Worm (Caenorhabditis elegans): ENCODE results near the gene C17H12.37.
A peak's percentile ranks its signal among the peaks of the same experiment; 100 is the strongest.

C17H12.37 gene

DNA sequence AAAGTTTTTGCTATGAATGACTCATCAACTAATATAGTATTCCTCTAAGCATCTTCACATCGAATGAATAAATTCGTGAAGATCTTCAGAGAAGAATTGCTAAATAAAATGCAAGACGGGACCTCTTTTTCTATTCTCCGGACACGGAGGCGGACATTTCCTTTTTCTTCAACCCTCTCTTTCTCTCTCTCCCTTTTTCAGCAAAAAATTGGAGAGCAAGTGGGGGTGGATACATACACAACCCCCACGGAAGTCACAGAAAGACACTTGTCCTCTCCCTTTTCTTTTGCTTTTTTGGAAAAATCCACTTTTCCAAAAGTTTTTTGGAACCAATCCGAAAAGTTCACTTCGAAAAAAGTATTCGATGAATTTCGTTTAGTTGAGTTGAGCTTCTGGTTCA lies 29.8 kb downstream of the C17H12.37 start:
- TF ChIP-seq unc-42 (tag; optimal IDR thresholded peaks at IDR 0.05): peak; percentile 23
- no peak for TF ChIP-seq nhr-11 (tag; optimal IDR thresholded peaks at IDR 0.05)

DNA sequence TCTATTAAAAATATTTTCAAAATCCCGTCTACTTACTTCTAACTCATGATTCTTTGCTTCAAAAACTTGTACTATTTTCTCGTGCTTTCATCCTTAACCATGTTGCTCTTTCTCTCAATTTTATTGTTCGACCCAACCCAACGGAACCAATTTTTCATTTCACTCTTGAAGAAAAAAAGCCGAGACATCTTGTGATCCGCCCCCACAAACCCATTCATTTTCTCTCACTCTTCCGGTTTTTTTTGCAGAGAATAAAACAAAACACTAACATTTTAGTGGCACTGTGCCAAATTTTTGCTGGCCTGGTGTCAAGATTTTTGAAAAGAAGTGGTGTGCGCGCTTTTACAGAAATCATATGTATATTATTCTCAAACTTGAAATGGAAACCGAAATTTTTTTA lies 31.9 kb downstream of the C17H12.37 start:
- no peak for TF ChIP-seq unc-42 (tag; optimal IDR thresholded peaks at IDR 0.05)
- no peak for TF ChIP-seq C08G9.2 (tag; optimal IDR thresholded peaks at IDR 0.05)
- TF ChIP-seq fax-1 (tag; optimal IDR thresholded peaks at IDR 0.05): no peak
- TF ChIP-seq tbx-7 (tag; optimal IDR thresholded peaks at IDR 0.05): no peak
- no peak for TF ChIP-seq hlh-6 (tag; optimal IDR thresholded peaks at IDR 0.05)
- no peak for TF ChIP-seq ahr-1 (tag; optimal IDR thresholded peaks at IDR 0.05)
- no peak for TF ChIP-seq eyg-1 (tag; optimal IDR thresholded peaks at IDR 0.05)
- TF ChIP-seq T23F11.4 (GFP tag; optimal IDR thresholded peaks at IDR 0.05): no peak
- no peak for TF ChIP-seq rnt-1 (tag; optimal IDR thresholded peaks at IDR 0.05)
- no peak for TF ChIP-seq fkh-6 (tag; optimal IDR thresholded peaks at IDR 0.05)
- no peak for TF ChIP-seq odd-2 (tag; optimal IDR thresholded peaks at IDR 0.05)
- TF ChIP-seq ceh-31 (tag; optimal IDR thresholded peaks at IDR 0.05): no peak
- TF ChIP-seq ceh-19 (GFP tag; optimal IDR thresholded peaks at IDR 0.05): no peak
- TF ChIP-seq ceh-22 (tag; optimal IDR thresholded peaks at IDR 0.05): no peak
- no peak for TF ChIP-seq sox-4 (tag; optimal IDR thresholded peaks at IDR 0.05)
- TF ChIP-seq unc-55 (GFP tag; optimal IDR thresholded peaks at IDR 0.05): no peak
- TF ChIP-seq lim-6 (tag; optimal IDR thresholded peaks at IDR 0.05): no peak
- no peak for TF ChIP-seq hlh-8 (tag; optimal IDR thresholded peaks at IDR 0.05)
- TF ChIP-seq dve-1 (tag; optimal IDR thresholded peaks at IDR 0.05): no peak
- no peak for TF ChIP-seq pax-1 (tag; optimal IDR thresholded peaks at IDR 0.05)

DNA sequence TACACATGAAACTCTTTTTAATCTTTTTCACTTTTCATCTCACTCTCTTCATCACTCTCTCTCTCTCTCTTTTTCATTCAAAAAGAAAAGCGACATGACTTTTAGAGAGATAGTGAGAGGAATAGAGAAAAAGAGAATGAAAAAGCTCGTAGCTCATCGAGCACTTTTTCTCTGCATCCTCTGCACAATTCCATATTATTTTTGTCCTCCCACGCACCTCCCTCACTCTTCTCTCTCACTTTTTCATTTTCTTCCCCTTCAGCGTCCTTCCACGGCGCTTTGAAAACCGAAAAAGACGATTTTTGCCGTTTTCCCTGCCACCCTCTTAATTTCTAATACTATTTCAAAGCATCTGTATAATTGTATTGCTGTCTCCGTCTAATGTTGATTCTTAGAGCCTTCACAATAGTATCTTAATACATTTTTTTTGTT lies 34.2 kb downstream of the C17H12.37 start:
- TF ChIP-seq elt-2 (tag; optimal IDR thresholded peaks at IDR 0.05) (peak; percentile 8), nfya-1 (tag; optimal IDR thresholded peaks at IDR 0.05) (peak; percentile 52), gmeb-2 (tag; optimal IDR thresholded peaks at IDR 0.05) (no peak), ceh-31 (tag; optimal IDR thresholded peaks at IDR 0.05) (peak; percentile 64), eyg-1 (tag; optimal IDR thresholded peaks at IDR 0.05) (no peak), dve-1 (tag; optimal IDR thresholded peaks at IDR 0.05) (peak; percentile 30), pax-1 (tag; optimal IDR thresholded peaks at IDR 0.05) (peak; percentile 55), ceh-14 (tag; optimal IDR thresholded peaks at IDR 0.05) (peak; percentile 50), pqm-1 (tag; optimal IDR thresholded peaks at IDR 0.05) (no peak), nhr-11 (tag; optimal IDR thresholded peaks at IDR 0.05) (no peak), tbx-2 (tag; optimal IDR thresholded peaks at IDR 0.05) (peak; percentile 58), C38D4.7 (GFP tag; optimal IDR thresholded peaks at IDR 0.05) (no peak), ceh-30 (tag; optimal IDR thresholded peaks at IDR 0.05) (no peak), madf-2 (tag; optimal IDR thresholded peaks at IDR 0.05) (no peak), ceh-34 (tag; optimal IDR thresholded peaks at IDR 0.05) (peak; percentile 29), ceh-24 (tag; optimal IDR thresholded peaks at IDR 0.05) (no peak), unc-55 (GFP tag; optimal IDR thresholded peaks at IDR 0.05) (peak; percentile 85), syd-9 (tag; optimal IDR thresholded peaks at IDR 0.05) (no peak), ets-4 (tag; optimal IDR thresholded peaks at IDR 0.05) (no peak), K02D7.2 (tag; optimal IDR thresholded peaks at IDR 0.05) (no peak), lim-6 (tag; optimal IDR thresholded peaks at IDR 0.05) (peak; percentile 32), unc-42 (tag; optimal IDR thresholded peaks at IDR 0.05) (peak; percentile 64), zip-5 (tag; optimal IDR thresholded peaks at IDR 0.05) (no peak), ceh-18 (tag; optimal IDR thresholded peaks at IDR 0.05) (peak; percentile 83), T23F11.4 (GFP tag; optimal IDR thresholded peaks at IDR 0.05) (no peak)

DNA sequence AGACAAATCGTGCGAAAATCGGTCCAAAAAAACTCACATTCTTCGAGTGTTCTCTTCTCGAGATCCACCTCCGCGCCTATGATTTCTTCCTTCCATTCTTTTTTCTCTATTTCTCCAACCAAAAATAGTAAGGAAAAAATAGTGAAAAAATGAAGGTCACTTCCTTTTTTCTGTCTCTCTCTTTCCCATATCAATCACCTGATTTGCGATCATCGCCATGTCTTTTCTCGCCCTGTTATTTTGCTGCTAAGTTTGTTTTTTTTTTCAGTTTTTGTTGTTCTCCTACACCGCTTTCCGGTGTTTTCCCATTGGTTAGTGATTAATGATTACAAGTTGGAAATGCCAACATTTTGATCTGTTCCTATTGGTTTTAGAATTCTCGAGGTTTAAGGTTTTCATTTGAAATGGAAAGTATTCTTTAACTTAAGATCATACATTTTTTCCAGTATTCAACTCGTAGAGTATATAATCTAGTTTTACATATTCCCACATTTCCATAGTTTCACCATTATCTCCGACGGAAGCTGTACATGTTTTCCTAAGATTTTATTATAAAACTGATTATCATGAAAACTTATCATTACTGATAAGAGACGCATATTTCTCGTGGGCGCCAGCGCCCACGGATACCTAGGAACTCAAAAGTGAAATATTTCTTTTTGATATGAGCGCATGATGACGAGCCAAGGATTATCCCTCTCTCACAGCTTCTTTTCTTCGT lies 36.8 kb downstream of the C17H12.37 start:
- TF ChIP-seq odd-2 (tag; optimal IDR thresholded peaks at IDR 0.05) (no peak), sox-4 (tag; optimal IDR thresholded peaks at IDR 0.05) (no peak), fax-1 (tag; optimal IDR thresholded peaks at IDR 0.05) (no peak), fkh-6 (tag; optimal IDR thresholded peaks at IDR 0.05) (no peak), hlh-8 (tag; optimal IDR thresholded peaks at IDR 0.05) (no peak), eyg-1 (tag; optimal IDR thresholded peaks at IDR 0.05) (no peak), elt-2 (tag; optimal IDR thresholded peaks at IDR 0.05) (no peak)

Data from whole organism, late embryonic.